Fruit fly (Drosophila melanogaster): ENCODE data around the gene Spindly.

Gene Spindly

dm6 chr2L:3569892-3570291, 39.8 kb upstream of the Spindly start (continued):
- TF ChIP-seq CG15601 (tag; optimal IDR thresholded peaks at IDR 0.05) (no peak), Sox102F (GFP tag; optimal IDR thresholded peaks at IDR 0.05) (peak; percentile 45), kni (GFP tag; optimal IDR thresholded peaks at IDR 0.05) (no peak), CG1602 (GFP tag; optimal IDR thresholded peaks at IDR 0.05) (no peak), CG18764 (GFP tag; optimal IDR thresholded peaks at IDR 0.05) (no peak), Dip3 (GFP tag; optimal IDR thresholded peaks at IDR 0.05) (no peak), sim (GFP tag; IDR thresholded peaks at IDR 0.05) (no peak), klu (GFP tag; IDR thresholded peaks at IDR 0.05) (no peak), CG30431 (GFP tag; optimal IDR thresholded peaks at IDR 0.05) (no peak), Six4 (GFP tag; optimal IDR thresholded peaks at IDR 0.05) (no peak), CG10431 (GFP tag; optimal IDR thresholded peaks at IDR 0.05) (no peak), sob (GFP tag; IDR thresholded peaks at IDR 0.05) (peak; percentile 61; the same call in 1 of the 2 replicates), NC2α (GFP tag; optimal IDR thresholded peaks at IDR 0.05) (no peak), Mrtf (GFP tag; IDR thresholded peaks at IDR 0.05) (no peak), CG10209 (GFP tag; optimal IDR thresholded peaks at IDR 0.05) (peak; percentile 10), Antp (GFP tag; optimal IDR thresholded peaks at IDR 0.05) (no peak), pros (GFP tag; optimal IDR thresholded peaks at IDR 0.05) (no peak), Fer1 (GFP tag; optimal IDR thresholded peaks at IDR 0.05) (no peak), CG31388 (GFP tag; optimal IDR thresholded peaks at IDR 0.05) (no peak), CG17829 (tag; optimal IDR thresholded peaks at IDR 0.05) (peak; percentile 28), dimm (GFP tag; IDR thresholded peaks at IDR 0.05) (no peak), toy (GFP tag; IDR thresholded peaks at IDR 0.05) (no peak), fd96Cb (tag; optimal IDR thresholded peaks at IDR 0.05) (peak; percentile 57), CG16815 (GFP tag; optimal IDR thresholded peaks at IDR 0.05) (no peak), pnt (GFP tag; optimal IDR thresholded peaks at IDR 0.05) (no peak), CG4617 (GFP tag; optimal IDR thresholded peaks at IDR 0.05; ENCODE audit: borderline replicate concordance) (no peak), croc (GFP tag; conservative IDR thresholded peaks at IDR 0.05) (peak; percentile 32; the same call in 1 of the 3 replicates), Trl (optimal IDR thresholded peaks at IDR 0.05) (no peak), Trl (GFP tag; optimal IDR thresholded peaks at IDR 0.05) (no peak), CG17802 (tag; optimal IDR thresholded peaks at IDR 0.05) (no peak), CG11504 (tag; optimal IDR thresholded peaks at IDR 0.05) (peak; percentile 56), MESR4 (GFP tag; optimal IDR thresholded peaks at IDR 0.05) (no peak), PHDP (tag; optimal IDR thresholded peaks at IDR 0.05) (peak; percentile 33), otp (GFP tag; IDR thresholded peaks at IDR 0.05) (no peak), gsb (GFP tag; IDR thresholded peaks at IDR 0.05) (no peak)

dm6 chr2L:3567394-3567793, 37.3 kb upstream of the Spindly start:
- TF ChIP-seq sens (GFP tag) (peak; percentile 63), CG10979 (tag; optimal IDR thresholded peaks at IDR 0.05) (no peak), Scr (GFP tag; IDR thresholded peaks at IDR 0.05; ENCODE audit: partially characterized antibody) (no peak), jigr1 (GFP tag; IDR thresholded peaks at IDR 0.05) (no peak)

dm6 chr2L:3566532-3566931, 36.4 kb upstream of the Spindly start:
- TF ChIP-seq corto (GFP tag; optimal IDR thresholded peaks at IDR 0.05) (no peak), Atf6 (GFP tag; IDR thresholded peaks at IDR 0.05) (no peak), CG8924 (tag; optimal IDR thresholded peaks at IDR 0.05) (peak; percentile 8), maf-S (GFP tag; optimal IDR thresholded peaks at IDR 0.05) (no peak), NK7.1 (GFP tag; optimal IDR thresholded peaks at IDR 0.05) (no peak), zfh2 (GFP tag; optimal IDR thresholded peaks at IDR 0.05) (no peak), CG32532 (GFP tag; IDR thresholded peaks at IDR 0.05) (no peak), gcm (GFP tag; optimal IDR thresholded peaks at IDR 0.05) (peak; percentile 22), CG2199 (GFP tag; IDR thresholded peaks at IDR 0.05) (no peak), hb (GFP tag; IDR thresholded peaks at IDR 0.05; ENCODE audit: partially characterized antibody) (no peak), luna (GFP tag; optimal IDR thresholded peaks at IDR 0.05) (no peak), CG42726 (GFP tag; IDR thresholded peaks at IDR 0.05; ENCODE audit: partially characterized antibody) (no peak), Nf-YC (tag; optimal IDR thresholded peaks at IDR 0.05) (no peak), Optix (GFP tag; IDR thresholded peaks at IDR 0.05) (no peak)

Data from whole organism, embryonic.